Fruit fly (Drosophila melanogaster): ENCODE results near the gene DIP-iota.

DIP-iota gene

DNA sequence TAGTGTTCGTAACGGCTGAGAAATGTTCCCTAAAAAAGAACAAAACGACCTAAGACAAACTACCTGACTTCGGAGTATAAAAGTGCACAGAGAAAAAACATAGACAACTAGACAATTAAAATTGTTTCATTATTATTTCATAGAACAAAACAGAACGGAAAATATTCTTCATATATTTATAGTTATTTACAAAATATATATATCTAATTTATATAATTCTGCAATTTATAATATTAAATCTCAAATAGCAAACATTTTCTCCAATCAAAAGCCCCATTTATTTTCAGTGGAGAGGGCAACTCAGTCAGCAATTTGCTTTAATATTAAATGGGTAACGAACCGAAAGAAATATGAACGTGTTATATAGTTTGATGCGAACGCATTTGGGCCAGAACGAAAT lies 26.5 kb downstream of the DIP-iota start (continued):
- TF ChIP-seq CG1233 (GFP tag; optimal IDR thresholded peaks at IDR 0.05) (no peak), CG1832 (GFP tag; optimal IDR thresholded peaks at IDR 0.05) (no peak), gce (GFP tag; IDR thresholded peaks at IDR 0.05) (no peak), CG4707 (GFP tag; optimal IDR thresholded peaks at IDR 0.05) (no peak), CG10462 (GFP tag; optimal IDR thresholded peaks at IDR 0.05) (peak; percentile 10), Bteb2 (GFP tag; optimal IDR thresholded peaks at IDR 0.05) (no peak), HmgD (GFP tag; optimal IDR thresholded peaks at IDR 0.05) (no peak), BEAF-32 (GFP tag; optimal IDR thresholded peaks at IDR 0.05) (no peak), CG1024 (GFP tag; IDR thresholded peaks at IDR 0.05) (no peak), CG8944 (GFP tag; optimal IDR thresholded peaks at IDR 0.05) (no peak), Fer2 (tag; optimal IDR thresholded peaks at IDR 0.05) (no peak), CG32772 (GFP tag; IDR thresholded peaks at IDR 0.05) (no peak), Bgb (GFP tag; IDR thresholded peaks at IDR 0.05; ENCODE audit: partially characterized antibody) (no peak), CoRest (tag; optimal IDR thresholded peaks at IDR 0.05) (peak; percentile 0), CG6654 (GFP tag; optimal IDR thresholded peaks at IDR 0.05) (no peak), CG11560 (tag; IDR thresholded peaks at IDR 0.05) (no peak), CG4820 (GFP tag; optimal IDR thresholded peaks at IDR 0.05) (no peak), nmo (GFP tag; optimal IDR thresholded peaks at IDR 0.05) (no peak), sima (GFP tag; optimal IDR thresholded peaks at IDR 0.05) (no peak), CG10543 (GFP tag; optimal IDR thresholded peaks at IDR 0.05) (no peak), CG6175 (GFP tag; IDR thresholded peaks at IDR 0.05) (no peak), gcm2 (GFP tag; optimal IDR thresholded peaks at IDR 0.05) (no peak), zfh2 (GFP tag; optimal IDR thresholded peaks at IDR 0.05) (no peak), Hand (GFP tag; optimal IDR thresholded peaks at IDR 0.05) (no peak), sug (tag; optimal IDR thresholded peaks at IDR 0.05) (no peak), Nf-YB (GFP tag; optimal IDR thresholded peaks at IDR 0.05) (no peak), CG12219 (GFP tag; optimal IDR thresholded peaks at IDR 0.05) (no peak)

DNA sequence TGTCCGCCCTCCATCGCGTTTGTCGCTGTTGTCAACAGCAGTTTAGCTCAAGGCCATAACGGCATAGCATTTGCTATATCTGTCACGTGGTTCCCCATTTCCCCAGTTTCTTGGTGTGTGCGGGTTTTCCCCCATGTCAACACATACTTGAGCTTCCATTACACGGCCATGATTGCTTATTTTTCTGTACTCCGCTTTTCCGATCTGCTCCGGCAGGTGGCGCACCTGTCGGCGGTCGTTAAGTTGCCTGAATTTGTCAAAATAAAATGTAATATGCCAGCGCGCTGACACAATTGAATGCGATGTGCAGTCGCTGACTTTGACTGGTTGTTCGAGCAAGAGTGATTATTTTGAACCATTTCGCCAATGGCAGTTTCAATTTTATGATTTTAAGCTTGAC lies 37.2 kb downstream of the DIP-iota start:
- peak; percentile 40; the same call in 1 of the 3 replicates for TF ChIP-seq ken (GFP tag; IDR thresholded peaks at IDR 0.05)
- TF ChIP-seq CG31441 (GFP tag; IDR thresholded peaks at IDR 0.05): no peak
- no peak for TF ChIP-seq sd (tag; optimal IDR thresholded peaks at IDR 0.05)
- no peak for TF ChIP-seq CG7963 (GFP tag; IDR thresholded peaks at IDR 0.05; ENCODE audit: partially characterized antibody)
- TF ChIP-seq CG8478 (optimal IDR thresholded peaks at IDR 0.05): peak; percentile 55
- peak; percentile 79 for TF ChIP-seq CTCF (GFP tag; optimal IDR thresholded peaks at IDR 0.05)
- TF ChIP-seq Ssrp (tag; optimal IDR thresholded peaks at IDR 0.05): no peak
- no peak for TF ChIP-seq lov (optimal IDR thresholded peaks at IDR 0.05)
- no peak for TF ChIP-seq lov (GFP tag; IDR thresholded peaks at IDR 0.05)
- TF ChIP-seq corto (GFP tag; optimal IDR thresholded peaks at IDR 0.05): no peak
- no peak for TF ChIP-seq ato (GFP tag; IDR thresholded peaks at IDR 0.05; ENCODE audit: partially characterized antibody)

DNA sequence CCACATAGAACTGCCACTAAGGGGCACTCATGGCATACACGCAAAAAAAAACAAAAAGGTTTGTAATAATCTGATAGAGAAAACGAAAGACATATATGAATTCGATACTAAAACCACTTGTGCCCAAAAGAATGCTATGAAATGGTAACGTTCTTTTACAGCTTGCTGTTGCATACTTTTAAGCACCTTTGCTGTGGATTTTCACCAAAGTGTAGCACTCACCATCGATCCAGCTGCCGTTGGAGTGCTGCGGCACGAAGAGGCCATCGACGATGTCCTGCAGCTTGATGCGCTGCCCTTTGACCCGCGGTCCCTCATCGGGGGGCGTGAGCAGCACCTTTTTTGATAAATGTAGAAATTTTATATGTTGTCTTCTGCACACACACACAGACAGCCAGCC lies 42.5 kb downstream of the DIP-iota start:
- TF ChIP-seq CG8290 (GFP tag; optimal IDR thresholded peaks at IDR 0.05) (peak; percentile 75), CG8290 (tag; optimal IDR thresholded peaks at IDR 0.05) (peak in 1 of 2 experiments; percentile 52), CG17612 (GFP tag; IDR thresholded peaks at IDR 0.05) (peak; percentile 74), wor (GFP tag; IDR thresholded peaks at IDR 0.05) (no peak)
